Worm (Caenorhabditis elegans): ENCODE measurements around the gene ceh-100.

Gene ceh-100

ce11 chrII:12546413-12546812 is 57.1 kb downstream of the ceh-100 start, which contains the start of the genes F49C5.5 and F49C5.10:
TSS of gene F49C5.5 (minus strand) at chrII:12546513.
TSS of gene F49C5.10 (plus strand) at chrII:12546756.
- TF ChIP-seq ztf-4 (tag; optimal IDR thresholded peaks at IDR 0.05), result no peak
- no peak for TF ChIP-seq egl-27 (tag; optimal IDR thresholded peaks at IDR 0.05)
- TF ChIP-seq irx-1 (tag; optimal IDR thresholded peaks at IDR 0.05), result no peak
- TF ChIP-seq pax-3 (tag; optimal IDR thresholded peaks at IDR 0.05), result no peak
- no peak for TF ChIP-seq lir-3 (tag; optimal IDR thresholded peaks at IDR 0.05; ENCODE audit: poor library complexity)
- TF ChIP-seq nhr-84 (tag; optimal IDR thresholded peaks at IDR 0.05), result no peak
- TF ChIP-seq ceh-82 (tag; optimal IDR thresholded peaks at IDR 0.05), result no peak
- no peak for TF ChIP-seq alr-1 (tag; optimal IDR thresholded peaks at IDR 0.05; ENCODE audit: borderline replicate concordance)
- no peak for TF ChIP-seq lin-13 (GFP tag; optimal IDR thresholded peaks at IDR 0.05)
- no peak for TF ChIP-seq dpl-1 (GFP tag; optimal IDR thresholded peaks at IDR 0.05)
- TF ChIP-seq tbx-2 (tag; optimal IDR thresholded peaks at IDR 0.05), result no peak
- TF ChIP-seq elt-3 (tag; optimal IDR thresholded peaks at IDR 0.05), result no peak
- TF ChIP-seq fkh-8 (tag; optimal IDR thresholded peaks at IDR 0.05), result no peak
- TF ChIP-seq fkh-10 (GFP tag; optimal IDR thresholded peaks at IDR 0.05), result no peak
- TF ChIP-seq ces-1 (GFP tag; optimal IDR thresholded peaks at IDR 0.05), result no peak
- TF ChIP-seq lin-15B (tag; optimal IDR thresholded peaks at IDR 0.05), result no peak

DNA sequence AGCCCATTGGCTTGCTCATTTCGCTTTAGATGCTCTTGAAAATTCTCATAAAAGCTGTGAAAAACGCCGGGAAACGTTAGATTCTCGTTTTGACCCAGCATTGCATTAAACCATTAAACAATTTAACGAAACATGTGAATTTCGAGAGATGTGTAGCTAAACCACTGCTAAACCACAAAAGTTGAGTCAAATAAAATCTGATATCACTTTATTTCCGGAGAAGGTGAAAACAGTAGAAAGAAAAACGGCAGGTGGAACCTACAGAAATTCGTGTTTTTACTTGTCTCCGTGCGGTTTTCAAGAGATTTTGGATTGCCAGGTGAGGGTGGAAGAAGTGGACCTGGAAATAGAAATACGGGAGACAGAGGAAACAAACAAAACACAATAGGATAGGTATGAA is 58.9 kb downstream of the ceh-100 start, which contains the start of gene F49C5.9:
TSS of gene F49C5.9 (minus strand) at position 101 of the 400 bp plus-strand sequence.
- no peak for TF ChIP-seq vab-15 (tag; optimal IDR thresholded peaks at IDR 0.05)
- no peak for TF ChIP-seq egl-27 (tag; optimal IDR thresholded peaks at IDR 0.05)
- TF ChIP-seq fkh-10 (GFP tag; optimal IDR thresholded peaks at IDR 0.05), result no peak

ce11 chrII:12542594-12542997 is 60.9 kb downstream of the ceh-100 start:
- TF ChIP-seq snpc-4 (tag; optimal IDR thresholded peaks at IDR 0.05), result no peak
- TF ChIP-seq nhr-19 (GFP tag; conservative IDR thresholded peaks at IDR 0.05), result no peak
- peak; percentile 56 for TF ChIP-seq elt-2 (tag; optimal IDR thresholded peaks at IDR 0.05)

ce11 chrII:12541670-12542080 is 61.8 kb downstream of the ceh-100 start:
- peak; percentile 68 for TF ChIP-seq nhr-90 (tag; optimal IDR thresholded peaks at IDR 0.05; ENCODE audit: poor library complexity)
- 0 out of 2 replicates have a peak, but pooled peaks have one; percentile 11 for TF ChIP-seq nhr-19 (GFP tag; conservative IDR thresholded peaks at IDR 0.05)
- peak; percentile 7 for TF ChIP-seq C16A3.4 (tag; optimal IDR thresholded peaks at IDR 0.05)
- peak; percentile 15 for TF ChIP-seq nhr-47 (tag; optimal IDR thresholded peaks at IDR 0.05)
- peak; percentile 31 for TF ChIP-seq nhr-71 (tag; optimal IDR thresholded peaks at IDR 0.05)
- TF ChIP-seq lin-35 (GFP tag; optimal IDR thresholded peaks at IDR 0.05), result peak in 1 of 2 experiments; percentile 31
- TF ChIP-seq snu-23 (GFP tag; optimal IDR thresholded peaks at IDR 0.05), result peak; percentile 18
- peak; percentile 24 for TF ChIP-seq elt-2 (tag; optimal IDR thresholded peaks at IDR 0.05)
- TF ChIP-seq efl-1 (optimal IDR thresholded peaks at IDR 0.05), result peak in 1 of 2 experiments; percentile 2
- TF ChIP-seq efl-1 (GFP tag; optimal IDR thresholded peaks at IDR 0.05 in 1 of 2), result peak in 1 of 2 experiments; percentile 82

DNA sequence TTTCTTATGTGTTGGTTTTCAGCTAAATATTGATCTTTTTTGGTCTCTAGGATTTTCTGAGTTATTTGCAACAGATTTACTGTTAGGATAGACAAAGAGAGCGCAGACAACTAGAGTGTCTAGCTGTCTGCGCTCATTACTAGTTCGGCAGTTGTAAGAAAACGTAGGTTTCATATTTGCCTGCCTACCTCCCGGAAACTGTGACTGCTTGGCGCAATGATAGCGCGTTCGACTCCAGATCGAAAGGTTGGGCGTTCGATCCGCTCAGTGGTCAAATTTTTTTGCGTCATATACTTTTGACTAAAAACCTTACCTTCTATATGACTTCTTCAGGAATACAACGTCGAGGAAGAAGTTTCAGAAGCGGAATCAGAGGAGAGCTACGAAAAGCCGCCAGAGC is 64.1 kb downstream of the ceh-100 start:
- TF ChIP-seq nhr-71 (tag; optimal IDR thresholded peaks at IDR 0.05) (no peak), jun-1 (tag; optimal IDR thresholded peaks at IDR 0.05) (no peak), zip-4 (GFP tag; optimal IDR thresholded peaks at IDR 0.05) (no peak), nhr-20 (tag; optimal IDR thresholded peaks at IDR 0.05) (no peak), ama-1 (optimal IDR thresholded peaks at IDR 0.05) (no peak), isw-1 (GFP tag; IDR thresholded peaks at IDR 0.05) (no peak), lin-39 (tag; optimal IDR thresholded peaks at IDR 0.05) (no peak), swsn-7 (tag; optimal IDR thresholded peaks at IDR 0.05) (no peak)

Data from whole organism, L1 larva.